Worm (Caenorhabditis elegans): ENCODE results near the gene pas-7.

DNA sequence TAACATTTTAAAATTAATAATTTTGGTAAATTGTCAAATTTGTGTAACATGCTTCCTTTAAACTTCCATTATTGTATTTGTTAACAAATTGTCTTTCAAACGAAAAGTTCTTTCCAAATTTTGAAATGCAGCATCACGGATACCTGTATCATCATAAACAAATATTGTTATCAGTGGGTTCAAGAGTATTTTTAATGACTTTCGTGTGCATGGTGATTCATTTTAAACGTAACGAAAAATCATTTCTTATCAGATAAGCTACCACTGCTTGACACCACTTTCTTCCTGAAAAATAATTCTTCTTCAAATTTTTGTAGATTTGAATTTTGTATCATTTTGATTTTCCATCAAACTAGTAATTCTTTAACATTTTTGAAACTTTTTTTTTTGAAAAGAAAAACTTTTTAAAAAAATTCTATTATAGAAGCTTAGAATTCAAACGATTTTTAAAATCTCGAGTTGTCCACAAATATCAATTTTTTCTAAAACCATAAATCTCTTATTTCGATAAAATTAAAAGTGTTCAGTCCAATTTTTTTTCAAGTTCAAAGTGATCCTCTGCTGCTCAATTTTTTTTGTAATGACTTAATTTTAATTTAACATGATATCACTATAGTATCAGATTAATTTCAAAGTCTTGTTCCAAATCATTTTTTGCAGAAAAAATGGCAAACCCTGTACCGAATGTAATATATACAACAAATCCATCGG lies 34.8 kb upstream of the pas-7 start, which contains the start of gene F27E5.9:
- TF ChIP-seq pha-4 (tag; optimal IDR thresholded peaks at IDR 0.05) (no peak), ama-1 (optimal IDR thresholded peaks at IDR 0.05) (no peak), ama-1 (GFP tag; optimal IDR thresholded peaks at IDR 0.05) (no peak), cebp-2 (GFP tag; IDR thresholded peaks at IDR 0.05) (no peak), T07F8.4 (tag; optimal IDR thresholded peaks at IDR 0.05) (no peak), ztf-18 (tag; optimal IDR thresholded peaks at IDR 0.05) (no peak), hlh-12 (tag; optimal IDR thresholded peaks at IDR 0.05) (no peak), xnd-1 (tag; optimal IDR thresholded peaks at IDR 0.05) (no peak), efl-1 (GFP tag; optimal IDR thresholded peaks at IDR 0.05) (no peak), dpl-1 (GFP tag; optimal IDR thresholded peaks at IDR 0.05) (no peak), mes-4 (tag; optimal IDR thresholded peaks at IDR 0.05) (no peak), madf-6 (GFP tag; IDR thresholded peaks at IDR 0.05) (no peak), sdz-38 (tag; optimal IDR thresholded peaks at IDR 0.05) (no peak), unc-130 (GFP tag; optimal IDR thresholded peaks at IDR 0.05) (no peak)

Measured in whole organism, young adult.